Worm (Caenorhabditis elegans): ENCODE data around the gene sel-10.

sel-10 gene

ce11 chrV:13790117-13790516 lies 29.0 kb upstream of the sel-10 start:
- TF ChIP-seq elt-3 (tag; optimal IDR thresholded peaks at IDR 0.05) (no peak), lin-39 (tag; optimal IDR thresholded peaks at IDR 0.05) (no peak), mbf-1 (tag; optimal IDR thresholded peaks at IDR 0.05) (no peak), nhr-12 (tag; optimal IDR thresholded peaks at IDR 0.05) (no peak), nhr-129 (tag; optimal IDR thresholded peaks at IDR 0.05) (no peak), F13H6.1 (tag; optimal IDR thresholded peaks at IDR 0.05) (no peak), mdl-1 (tag; optimal IDR thresholded peaks at IDR 0.05) (no peak), sma-9 (GFP tag; optimal IDR thresholded peaks at IDR 0.05) (no peak), sma-9 (tag; optimal IDR thresholded peaks at IDR 0.05) (no peak), alr-1 (tag; optimal IDR thresholded peaks at IDR 0.05) (no peak), fos-1 (tag; optimal IDR thresholded peaks at IDR 0.05) (no peak), mab-5 (tag; optimal IDR thresholded peaks at IDR 0.05) (no peak), peb-1 (tag; optimal IDR thresholded peaks at IDR 0.05) (no peak), nhr-23 (tag; optimal IDR thresholded peaks at IDR 0.05) (no peak), sem-4 (tag; optimal IDR thresholded peaks at IDR 0.05) (no peak), ceh-16 (tag; optimal IDR thresholded peaks at IDR 0.05) (no peak), elt-1 (tag; optimal IDR thresholded peaks at IDR 0.05) (no peak), snpc-4 (tag; optimal IDR thresholded peaks at IDR 0.05) (no peak), lsy-2 (tag; optimal IDR thresholded peaks at IDR 0.05) (no peak), ama-1 (optimal IDR thresholded peaks at IDR 0.05) (no peak)

DNA sequence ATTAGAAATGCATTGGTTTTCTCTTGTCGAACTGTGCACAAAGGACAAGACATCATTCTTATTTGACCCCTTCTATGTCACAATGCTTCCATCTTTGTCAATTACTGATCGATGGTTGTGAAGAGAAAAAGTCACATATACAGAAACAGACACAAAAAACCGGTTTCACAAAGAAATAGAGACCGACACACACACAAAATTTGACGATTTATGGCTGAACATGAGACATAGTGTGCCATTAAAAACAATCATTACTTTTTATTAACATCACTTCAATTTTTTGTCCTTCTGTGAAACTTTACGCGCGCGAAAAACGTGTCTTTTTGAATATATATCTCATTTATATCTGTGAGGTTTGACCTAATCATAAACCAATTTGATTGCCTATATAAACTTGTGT lies 28.6 kb upstream of the sel-10 start:
- TF ChIP-seq ztf-1 (GFP tag; conservative IDR thresholded peaks at IDR 0.05) (no peak), mab-5 (tag; optimal IDR thresholded peaks at IDR 0.05) (peak; percentile 57), sem-4 (tag; optimal IDR thresholded peaks at IDR 0.05) (peak; percentile 18), sma-3 (GFP tag; optimal IDR thresholded peaks at IDR 0.05) (peak; percentile 7), nhr-11 (tag; optimal IDR thresholded peaks at IDR 0.05) (no peak), nhr-129 (tag; optimal IDR thresholded peaks at IDR 0.05) (peak; percentile 44), nhr-25 (tag; optimal IDR thresholded peaks at IDR 0.05) (peak; percentile 88), ama-1 (optimal IDR thresholded peaks at IDR 0.05) (peak; percentile 12), unc-55 (GFP tag; optimal IDR thresholded peaks at IDR 0.05) (peak; percentile 50), nhr-23 (tag; optimal IDR thresholded peaks at IDR 0.05) (no peak), nhr-21 (tag; optimal IDR thresholded peaks at IDR 0.05) (peak; percentile 50)

DNA sequence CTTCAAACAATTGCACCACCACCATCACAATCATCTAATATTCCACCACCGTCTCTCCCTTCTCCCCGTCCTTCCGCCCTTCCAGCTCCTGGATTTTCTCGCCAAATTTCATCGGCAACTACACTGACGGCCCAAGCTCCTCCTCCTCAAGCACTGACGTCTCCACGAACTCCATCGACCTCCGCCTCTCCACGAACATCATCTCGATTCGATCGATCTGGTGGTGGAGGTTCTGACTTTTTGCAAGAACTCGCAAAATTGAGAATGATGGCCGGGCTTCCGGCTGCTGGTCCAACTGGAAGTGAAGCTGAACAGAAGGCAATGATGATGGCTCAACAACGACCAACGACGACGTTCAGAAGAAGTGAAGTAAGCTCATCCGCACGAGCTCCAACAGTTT lies 25.1 kb upstream of the sel-10 start:
- TF ChIP-seq mdl-1 (tag; optimal IDR thresholded peaks at IDR 0.05) (no peak), nhr-23 (tag; optimal IDR thresholded peaks at IDR 0.05) (no peak), C34F6.9 (tag; optimal IDR thresholded peaks at IDR 0.05) (no peak), nhr-237 (tag; optimal IDR thresholded peaks at IDR 0.05) (no peak), ZK546.5 (tag; optimal IDR thresholded peaks at IDR 0.05) (no peak), lsy-2 (tag; optimal IDR thresholded peaks at IDR 0.05) (no peak), crh-2 (tag; optimal IDR thresholded peaks at IDR 0.05) (no peak)

DNA sequence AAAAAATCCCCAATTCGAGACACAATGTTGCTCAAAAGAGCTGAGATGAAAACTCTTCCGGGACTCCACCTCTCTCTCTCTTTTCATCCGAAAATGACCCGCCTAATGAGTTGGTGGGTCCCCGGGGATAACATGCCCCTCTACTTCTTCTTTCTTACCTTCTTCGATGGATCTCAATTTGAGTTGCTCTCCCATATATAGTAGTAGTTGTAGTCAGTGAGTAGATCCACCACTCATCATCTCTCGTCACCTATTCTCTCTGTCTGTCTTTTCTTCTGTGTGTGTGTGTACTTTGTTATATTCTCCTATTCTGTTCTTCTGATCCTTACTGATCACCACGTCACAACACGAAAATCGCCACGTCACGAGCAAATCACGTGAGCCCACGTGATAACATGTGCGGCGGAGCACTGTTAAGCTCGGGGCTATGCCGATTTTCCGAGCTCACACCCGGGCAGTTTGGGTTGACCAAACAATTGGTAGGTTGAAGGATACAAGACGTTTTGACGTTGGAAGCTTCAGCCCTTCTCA lies 22.9 kb upstream of the sel-10 start, which contains the start of gene twk-32:
Gene twk-32 (plus strand): TSS at position 396 of the 531 bp plus-strand sequence.
- TF ChIP-seq nhr-11 (tag; optimal IDR thresholded peaks at IDR 0.05) (no peak), Y55F3AM.14 (GFP tag; optimal IDR thresholded peaks at IDR 0.05) (no peak), ama-1 (optimal IDR thresholded peaks at IDR 0.05) (no peak), blmp-1 (tag; optimal IDR thresholded peaks at IDR 0.05; ENCODE audit: insufficient read depth) (no peak), mdl-1 (tag; optimal IDR thresholded peaks at IDR 0.05) (no peak), nhr-129 (tag; optimal IDR thresholded peaks at IDR 0.05) (no peak), aly-2 (tag; optimal IDR thresholded peaks at IDR 0.05) (no peak), unc-62 (GFP tag; optimal IDR thresholded peaks at IDR 0.05) (no peak), zag-1 (tag; optimal IDR thresholded peaks at IDR 0.05) (no peak), fos-1 (tag; optimal IDR thresholded peaks at IDR 0.05) (no peak)

DNA sequence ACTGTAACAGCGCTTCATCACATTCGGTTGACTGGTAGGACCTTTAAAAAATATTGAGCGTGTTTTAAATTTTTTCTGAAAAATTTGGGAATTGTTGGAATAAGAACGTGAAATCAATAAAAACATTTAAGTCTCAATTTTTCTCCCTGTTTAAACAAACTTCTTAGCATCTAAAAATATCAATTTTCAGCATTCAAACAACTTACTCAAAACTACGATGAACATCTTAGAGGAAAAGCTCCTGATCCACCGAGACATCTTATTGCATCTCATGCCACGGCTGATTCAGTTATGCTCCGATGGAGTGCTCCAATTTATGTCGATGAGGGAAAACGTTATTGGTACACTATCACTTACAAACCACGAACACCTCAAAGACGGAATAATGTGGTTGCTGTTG lies 20.0 kb upstream of the sel-10 start:
- TF ChIP-seq R02D3.7 (tag; optimal IDR thresholded peaks at IDR 0.05) (no peak), alr-1 (tag; optimal IDR thresholded peaks at IDR 0.05) (no peak), ztf-4 (tag; optimal IDR thresholded peaks at IDR 0.05) (no peak), blmp-1 (tag; optimal IDR thresholded peaks at IDR 0.05; ENCODE audit: insufficient read depth) (no peak)
